Worm (Caenorhabditis elegans) whole organism, L1 larva: ENCODE data around the gene dcaf-1.

Source experiments
- C34B4.2 ChIP-seq: sonication (generic microtip); optimal IDR thresholded peaks from 2 replicates; lab custom pipeline; 2017; ENCODE audit warnings: mild to moderate bottlenecking, missing genetic modification characterization, missing compliant biosample characterization
- fkh-10 ChIP-seq: sonication (generic microtip); optimal IDR thresholded peaks from 2 replicates; lab custom pipeline; 2017; ENCODE audit warnings: missing biosample characterization, missing genetic modification reagents, missing genetic modification characterization
- lin-35 ChIP-seq, 2 experiments: fragments of 150-350 bp; optimal IDR thresholded peaks; 2 replicates each; lab custom pipeline; 2014; ENCODE audit warnings: missing biosample characterization in 2 of 2, missing genetic modification characterization in 2 of 2, missing genetic modification reagents in 2 of 2
- lir-3 ChIP-seq: sonication (generic microtip); optimal IDR thresholded peaks from 2 replicates; lab custom pipeline; 2016; ENCODE audit warnings: mild to moderate bottlenecking, missing genetic modification characterization, moderate library complexity, missing compliant biosample characterization; ENCODE audit not compliant: poor library complexity
- nhr-28 ChIP-seq: fragments of 150-350 bp; optimal IDR thresholded peaks from 2 replicates; lab custom pipeline; 2014; ENCODE audit warnings: missing biosample characterization, missing genetic modification characterization
- snpc-4 ChIP-seq: fragments of 150-350 bp; optimal IDR thresholded peaks from 2 replicates; lab custom pipeline; 2014; ENCODE audit warnings: missing biosample characterization, missing genetic modification characterization
- unc-62 ChIP-seq: fragments of 150-350 bp; optimal IDR thresholded peaks from 2 replicates; lab custom pipeline; 2014; ENCODE audit warnings: missing biosample characterization, missing genetic modification reagents, missing genetic modification characterization

DNA sequence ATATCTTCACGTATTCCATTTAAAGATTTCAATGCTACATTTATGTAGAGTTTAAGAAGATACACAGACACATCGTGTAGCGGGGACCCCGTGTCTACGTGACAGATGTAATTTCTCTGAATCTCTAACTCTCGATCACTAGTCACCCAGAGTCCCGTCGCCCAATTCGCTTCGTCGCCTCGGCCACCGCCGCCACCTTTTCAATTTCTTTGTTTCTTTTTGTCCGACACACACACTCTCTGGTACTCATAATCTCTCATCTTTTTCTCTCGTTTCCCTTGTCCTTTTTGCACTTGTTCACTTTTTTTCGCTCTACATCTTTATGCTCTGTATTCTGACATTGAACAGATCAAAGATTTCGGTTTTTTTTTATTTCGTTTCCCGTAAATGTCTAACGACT is 11.9 kb upstream of the dcaf-1 start:
- peak; percentile 62 for TF ChIP-seq snpc-4
- peak; percentile 62 to 66 for TF ChIP-seq lin-35 (GFP tag; optimal IDR thresholded peaks at IDR 0.05; lab: Kevin White, UChicago)
- no peak for TF ChIP-seq C34B4.2 (tag; lab: Kevin White, UChicago)
- TF ChIP-seq unc-62 (GFP tag; lab: Kevin White, UChicago): no peak
- TF ChIP-seq fkh-10 (GFP tag; lab: Kevin White, UChicago): no peak
- TF ChIP-seq lir-3 (tag; lab: Kevin White, UChicago): no peak
- TF ChIP-seq nhr-28: no peak
